Worm (Caenorhabditis elegans): ENCODE data around the gene iff-1.

- no peak for TF ChIP-seq sea-2 (GFP tag; optimal IDR thresholded peaks at IDR 0.05)
- no peak for TF ChIP-seq unc-62 (GFP tag; optimal IDR thresholded peaks at IDR 0.05)
- no peak for TF ChIP-seq ama-1 (optimal IDR thresholded peaks at IDR 0.05)
- no peak for TF ChIP-seq nhr-28 (tag; optimal IDR thresholded peaks at IDR 0.05)
- TF ChIP-seq ZK546.5 (tag; optimal IDR thresholded peaks at IDR 0.05): no peak
- no peak for TF ChIP-seq nhr-12 (tag; optimal IDR thresholded peaks at IDR 0.05)
- TF ChIP-seq ceh-16 (tag; optimal IDR thresholded peaks at IDR 0.05): no peak
- TF ChIP-seq ztf-11 (tag; optimal IDR thresholded peaks at IDR 0.05): no peak
- TF ChIP-seq elt-1 (tag; optimal IDR thresholded peaks at IDR 0.05): no peak
- no peak for TF ChIP-seq pqm-1 (tag; optimal IDR thresholded peaks at IDR 0.05)
- TF ChIP-seq nhr-25 (tag; optimal IDR thresholded peaks at IDR 0.05): no peak
- TF ChIP-seq nhr-11 (tag; optimal IDR thresholded peaks at IDR 0.05): no peak
- no peak for TF ChIP-seq ztf-4 (tag; optimal IDR thresholded peaks at IDR 0.05)
- no peak for TF ChIP-seq tbx-2 (tag; optimal IDR thresholded peaks at IDR 0.05)
Measured at ce11 chrIII:9776323-9776722, 29.3 kb upstream of the iff-1 start, which contains the start of gene usp-46.

Measured in whole organism, L3 larva.